Worm (Caenorhabditis elegans): ENCODE data around the gene C25D7.9.
"Not testable (repeated sequence)": the region's sequence is repeated elsewhere in the genome, so short reads cannot be mapped to it uniquely, and the experiment has no call there.

Gene C25D7.9

ce11 chrV:15105893-15106598 is 41.1 kb downstream of the C25D7.9 start, which contains the start of gene C01G10.14:
TSS of gene C01G10.14 (minus strand) at chrV:15105943.
- not testable (repeated sequence) for TF ChIP-seq ceh-2 (tag; optimal IDR thresholded peaks at IDR 0.05); ama-1 (optimal IDR thresholded peaks at IDR 0.05); sdc-2 (tag; optimal IDR thresholded peaks at IDR 0.05)

DNA sequence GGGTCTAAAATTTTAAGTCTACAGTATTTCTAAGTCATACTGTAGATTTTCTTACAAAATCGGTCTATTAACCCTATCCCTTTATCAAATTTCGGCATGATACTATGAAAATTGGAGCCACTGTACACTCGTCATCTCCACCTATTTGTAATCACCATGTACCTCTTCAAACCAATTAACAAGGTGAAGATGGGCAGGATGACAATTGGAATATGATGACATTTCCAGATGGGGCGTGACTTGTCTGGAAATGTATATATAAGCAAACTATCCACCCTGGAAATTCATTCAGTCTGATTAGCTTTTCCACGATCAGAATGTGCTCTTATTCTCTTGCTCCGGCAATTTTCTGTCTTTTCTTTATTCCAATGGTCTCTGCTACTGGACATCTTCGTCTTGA is 44.3 kb downstream of the C25D7.9 start, which contains the start of gene Y75B12A.2:
Gene Y75B12A.2 (plus strand): TSS at position 301 of the 400 bp plus-strand sequence.
- TF ChIP-seq pha-2 (tag; optimal IDR thresholded peaks at IDR 0.05) = no peak
- no peak for TF ChIP-seq C08G9.2 (tag; optimal IDR thresholded peaks at IDR 0.05)
- no peak for TF ChIP-seq odd-2 (tag; optimal IDR thresholded peaks at IDR 0.05)
- no peak for TF ChIP-seq ceh-48 (tag; optimal IDR thresholded peaks at IDR 0.05)
- no peak for TF ChIP-seq hlh-15 (tag; optimal IDR thresholded peaks at IDR 0.05)
- TF ChIP-seq hlh-8 (tag; optimal IDR thresholded peaks at IDR 0.05) = no peak
- TF ChIP-seq nfya-1 (tag; optimal IDR thresholded peaks at IDR 0.05) = no peak
- TF ChIP-seq unc-3 (GFP tag; conservative IDR thresholded peaks at IDR 0.05) = no peak
- TF ChIP-seq unc-3 (tag; optimal IDR thresholded peaks at IDR 0.05) = no peak
- no peak for TF ChIP-seq rnt-1 (tag; optimal IDR thresholded peaks at IDR 0.05)
- TF ChIP-seq ceh-45 (GFP tag; IDR thresholded peaks at IDR 0.05) = no peak
- no peak for TF ChIP-seq pros-1 (tag; optimal IDR thresholded peaks at IDR 0.05)
- no peak for TF ChIP-seq pat-9 (tag; optimal IDR thresholded peaks at IDR 0.05)
- no peak for TF ChIP-seq ceh-6 (GFP tag; optimal IDR thresholded peaks at IDR 0.05)
- TF ChIP-seq ceh-9 (tag; optimal IDR thresholded peaks at IDR 0.05) = no peak
- no peak for TF ChIP-seq unc-55 (GFP tag; optimal IDR thresholded peaks at IDR 0.05)
- TF ChIP-seq hlh-6 (tag; optimal IDR thresholded peaks at IDR 0.05) = no peak
- TF ChIP-seq ceh-19 (GFP tag; optimal IDR thresholded peaks at IDR 0.05) = no peak
- no peak for TF ChIP-seq che-1 (tag; optimal IDR thresholded peaks at IDR 0.05)
- no peak for TF ChIP-seq eyg-1 (tag; optimal IDR thresholded peaks at IDR 0.05)

- TF ChIP-seq fkh-10 (GFP tag; optimal IDR thresholded peaks at IDR 0.05) (no peak), fax-1 (tag; optimal IDR thresholded peaks at IDR 0.05) (no peak), nhr-11 (tag; optimal IDR thresholded peaks at IDR 0.05) (no peak), ceh-19 (GFP tag; optimal IDR thresholded peaks at IDR 0.05) (no peak), mec-3 (tag; optimal IDR thresholded peaks at IDR 0.05; ENCODE audit: borderline replicate concordance) (no peak), sox-2 (GFP tag; IDR thresholded peaks at IDR 0.05) (no peak), ahr-1 (tag; optimal IDR thresholded peaks at IDR 0.05) (no peak), ceh-2 (tag; optimal IDR thresholded peaks at IDR 0.05) (no peak), pag-3 (tag; optimal IDR thresholded peaks at IDR 0.05; ENCODE audit: borderline replicate concordance) (no peak), ceh-45 (GFP tag; IDR thresholded peaks at IDR 0.05) (no peak), ceh-48 (tag; optimal IDR thresholded peaks at IDR 0.05) (no peak), nfya-1 (tag; optimal IDR thresholded peaks at IDR 0.05) (no peak)
Observed at ce11 chrV:15111660-15112059, 46.7 kb downstream of the C25D7.9 start, which contains the start of gene T01G5.7. TSS of gene T01G5.7 (plus strand) at chrV:15111960.

DNA sequence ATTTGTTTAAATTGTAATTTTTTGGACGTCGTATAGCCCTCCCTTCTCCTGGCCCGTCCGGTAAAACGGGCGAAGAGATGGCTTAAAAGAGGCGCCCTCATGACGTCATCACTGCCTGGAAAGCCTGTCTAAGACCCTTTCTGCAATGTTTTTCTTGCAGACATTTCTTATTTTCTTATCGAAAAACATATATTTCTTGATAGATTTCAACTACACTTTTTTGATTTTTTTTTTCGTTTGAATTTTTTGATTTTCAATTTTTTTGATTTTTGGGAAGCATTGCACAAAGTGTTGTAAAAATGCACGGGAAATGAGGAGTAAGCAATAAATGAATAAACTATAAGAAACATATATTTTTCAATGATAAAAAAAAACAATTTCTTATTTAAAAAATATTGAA is 49.1 kb downstream of the C25D7.9 start, which contains the start of gene T01G5.6:
Gene T01G5.6 (minus strand): TSS at position 101 of the 400 bp plus-strand sequence.
- TF ChIP-seq zip-5 (tag; optimal IDR thresholded peaks at IDR 0.05) (no peak), mec-3 (tag; optimal IDR thresholded peaks at IDR 0.05; ENCODE audit: borderline replicate concordance) (no peak), C38D4.7 (GFP tag; optimal IDR thresholded peaks at IDR 0.05) (no peak), hlh-8 (tag; optimal IDR thresholded peaks at IDR 0.05) (no peak), ztf-16 (tag; optimal IDR thresholded peaks at IDR 0.05) (no peak), tbx-2 (tag; optimal IDR thresholded peaks at IDR 0.05) (no peak), pqm-1 (tag; optimal IDR thresholded peaks at IDR 0.05) (no peak), nhr-11 (tag; optimal IDR thresholded peaks at IDR 0.05) (no peak), madf-2 (tag; optimal IDR thresholded peaks at IDR 0.05) (no peak), odd-2 (tag; optimal IDR thresholded peaks at IDR 0.05) (no peak), C08G9.2 (tag; optimal IDR thresholded peaks at IDR 0.05) (no peak), ceh-31 (tag; optimal IDR thresholded peaks at IDR 0.05) (no peak), fax-1 (tag; optimal IDR thresholded peaks at IDR 0.05) (no peak)
